Fruit fly (Drosophila melanogaster): Measurements from ENCODE around the gene cad.
A peak's percentile ranks its signal among the peaks of the same experiment; 100 is the strongest.

Gene cad

dm6 chr2L:20822489-20823195, 52.1 kb downstream of the cad start, which contains the start of gene CG9331 (continued):
- TF ChIP-seq CG11398 (GFP tag; optimal IDR thresholded peaks at IDR 0.05): no peak
- no peak for TF ChIP-seq ash1 (GFP tag; optimal IDR thresholded peaks at IDR 0.05)
- no peak for TF ChIP-seq twi (tag; optimal IDR thresholded peaks at IDR 0.05)
- TF ChIP-seq usp (GFP tag; optimal IDR thresholded peaks at IDR 0.05): no peak
- TF ChIP-seq Myb (GFP tag; optimal IDR thresholded peaks at IDR 0.05): no peak
- peak; percentile 68 for TF ChIP-seq Lhr (GFP tag; optimal IDR thresholded peaks at IDR 0.05)
- no peak for TF ChIP-seq CG11695 (GFP tag; IDR thresholded peaks at IDR 0.05)
- no peak for TF ChIP-seq CG13775 (GFP tag; optimal IDR thresholded peaks at IDR 0.05)
- TF ChIP-seq wor (GFP tag; IDR thresholded peaks at IDR 0.05): no peak
- TF ChIP-seq CG10274 (GFP tag; optimal IDR thresholded peaks at IDR 0.05): no peak
- peak; percentile 42; the same call in 1 of the 3 replicates for TF ChIP-seq sr (GFP tag; IDR thresholded peaks at IDR 0.05)
- no peak for TF ChIP-seq CG18011 (GFP tag; optimal IDR thresholded peaks at IDR 0.05)
- TF ChIP-seq CG3163 (GFP tag; optimal IDR thresholded peaks at IDR 0.05): no peak
- peak; percentile 0 for TF ChIP-seq Sox102F (GFP tag; optimal IDR thresholded peaks at IDR 0.05)
- no peak for TF ChIP-seq NfI (GFP tag; optimal IDR thresholded peaks at IDR 0.05)
- no peak for TF ChIP-seq Hey (tag; optimal IDR thresholded peaks at IDR 0.05)
- TF ChIP-seq vvl (GFP tag; IDR thresholded peaks at IDR 0.05): peak; percentile 36; the same call in 1 of the 2 replicates
- TF ChIP-seq Sry-δ (GFP tag; optimal IDR thresholded peaks at IDR 0.05): no peak
- no peak for TF ChIP-seq gt (GFP tag; IDR thresholded peaks at IDR 0.05)
- peak; percentile 55 to 66 for TF ChIP-seq Trl (optimal IDR thresholded peaks at IDR 0.05)
- no peak for TF ChIP-seq Trl (GFP tag; optimal IDR thresholded peaks at IDR 0.05)
- no peak for TF ChIP-seq seq (GFP tag; IDR thresholded peaks at IDR 0.05)
- no peak for TF ChIP-seq D19A (tag; optimal IDR thresholded peaks at IDR 0.05)
- TF ChIP-seq CG11504 (tag; optimal IDR thresholded peaks at IDR 0.05): no peak
- no peak for TF ChIP-seq Nf-YC (tag; optimal IDR thresholded peaks at IDR 0.05)
- TF ChIP-seq CG33557 (GFP tag; optimal IDR thresholded peaks at IDR 0.05): no peak
- peak; percentile 36 for TF ChIP-seq CG6254 (GFP tag; optimal IDR thresholded peaks at IDR 0.05)
- no peak for TF ChIP-seq dati (GFP tag; IDR thresholded peaks at IDR 0.05)
- TF ChIP-seq CG16863 (GFP tag; optimal IDR thresholded peaks at IDR 0.05): no peak
- TF ChIP-seq zf30C (GFP tag; optimal IDR thresholded peaks at IDR 0.05): peak; percentile 3
- no peak for TF ChIP-seq CG4854 (GFP tag; optimal IDR thresholded peaks at IDR 0.05)
- 0 out of 2 replicates have a peak, but pooled peaks have one; percentile 12 for TF ChIP-seq stc (GFP tag; IDR thresholded peaks at IDR 0.05)
- TF ChIP-seq CG4730 (GFP tag; IDR thresholded peaks at IDR 0.05): no peak
- TF ChIP-seq caup (GFP tag; optimal IDR thresholded peaks at IDR 0.05; ENCODE audit: severe bottlenecking): no peak
- TF ChIP-seq Hmr (GFP tag; optimal IDR thresholded peaks at IDR 0.05): peak; percentile 5
- TF ChIP-seq CG14441 (GFP tag; IDR thresholded peaks at IDR 0.05): no peak
- peak; percentile 85 for TF ChIP-seq Elba2 (GFP tag; optimal IDR thresholded peaks at IDR 0.05)
- no peak for TF ChIP-seq CG7786 (GFP tag; optimal IDR thresholded peaks at IDR 0.05)
- no peak for TF ChIP-seq CG11560 (tag; IDR thresholded peaks at IDR 0.05)
- no peak for TF ChIP-seq lmd (GFP tag; IDR thresholded peaks at IDR 0.05)
- TF ChIP-seq repo (GFP tag; optimal IDR thresholded peaks at IDR 0.05): no peak
- no peak for TF ChIP-seq Neu2 (GFP tag; optimal IDR thresholded peaks at IDR 0.05; ENCODE audit: borderline replicate concordance)
- TF ChIP-seq sug (tag; optimal IDR thresholded peaks at IDR 0.05): peak; percentile 14
- TF ChIP-seq CG32767 (GFP tag; IDR thresholded peaks at IDR 0.05): peak; percentile 60; the same call in 1 of the 2 replicates
- no peak for TF ChIP-seq CG3847 (GFP tag; IDR thresholded peaks at IDR 0.05)
- TF ChIP-seq CG10979 (tag; optimal IDR thresholded peaks at IDR 0.05): no peak
- no peak for TF ChIP-seq H2.0 (GFP tag; IDR thresholded peaks at IDR 0.05)
- TF ChIP-seq gsb (GFP tag; IDR thresholded peaks at IDR 0.05): no peak
- no peak for TF ChIP-seq CG8765 (GFP tag; IDR thresholded peaks at IDR 0.05)
- no peak for TF ChIP-seq CG5245 (GFP tag; optimal IDR thresholded peaks at IDR 0.05)
- TF ChIP-seq kay (GFP tag; optimal IDR thresholded peaks at IDR 0.05): peak; percentile 47

Data from whole organism, embryonic.